Fruit fly (Drosophila melanogaster) whole organism, embryonic: Measurements from ENCODE around the gene CG11617.

ENCODE experiments used
- Ada2b ChIP-seq: fragments of 200-800 bp; sonication (Bioruptor generic); IDR thresholded peaks from 2 replicates; pipeline ENCODE4 v1.3.6; 2022; ENCODE audit warnings: missing biosample characterization, missing genetic modification characterization
- Aef1 ChIP-seq: fragments of 200-800 bp; sonication (Bioruptor generic); IDR thresholded peaks from 3 replicates; pipeline ENCODE4 v1.3.6; 2022; ENCODE audit warnings: missing biosample characterization, missing genetic modification characterization
- CG10543 ChIP-seq: fragments of 200-800 bp; sonication (Bioruptor generic); optimal IDR thresholded peaks from 3 replicates; lab custom pipeline; 2017; ENCODE audit warnings: missing biosample characterization, mild to moderate bottlenecking, missing genetic modification characterization, moderate library complexity
- CG13296 ChIP-seq: fragments of 200-800 bp; sonication (Bioruptor generic); optimal IDR thresholded peaks from 3 replicates; lab custom pipeline; 2018; ENCODE audit warnings: missing biosample characterization, mild to moderate bottlenecking, missing genetic modification characterization
- CG13894 ChIP-seq: fragments of 200-800 bp; sonication (Bioruptor generic); optimal IDR thresholded peaks from 3 replicates; lab custom pipeline; 2018; ENCODE audit warnings: missing biosample characterization, mild to moderate bottlenecking, missing genetic modification characterization, moderate library complexity
- CG1647 ChIP-seq: fragments of 200-800 bp; sonication (Bioruptor generic); optimal IDR thresholded peaks from 3 replicates; lab custom pipeline; 2016; ENCODE audit warnings: missing biosample characterization, missing genetic modification characterization
- CG1832 ChIP-seq: fragments of 200-800 bp; sonication (Bioruptor generic); optimal IDR thresholded peaks from 2 replicates; lab custom pipeline; 2017; ENCODE audit warnings: missing biosample characterization, mild to moderate bottlenecking, missing genetic modification characterization, inconsistent platforms
- CG2199 ChIP-seq: fragments of 200-800 bp; sonication (Bioruptor generic); IDR thresholded peaks from 3 replicates; pipeline ENCODE4 v1.3.6; 2022; ENCODE audit warnings: missing biosample characterization, missing genetic modification characterization
- CG2202 ChIP-seq: fragments of 200-800 bp; sonication (Bioruptor generic); optimal IDR thresholded peaks from 2 replicates; lab custom pipeline; 2018; ENCODE audit warnings: missing biosample characterization, mild to moderate bottlenecking, missing genetic modification characterization
- CG33213 ChIP-seq: fragments of 200-800 bp; sonication (Bioruptor generic); optimal IDR thresholded peaks from 3 replicates; lab custom pipeline; 2016; ENCODE audit warnings: missing biosample characterization, missing genetic modification characterization
- CG3838 ChIP-seq: fragments of 200-800 bp; sonication (Bioruptor generic); optimal IDR thresholded peaks from 3 replicates; lab custom pipeline; 2016; ENCODE audit warnings: missing biosample characterization, missing genetic modification characterization
- CG7987 ChIP-seq: fragments of 200-800 bp; sonication (Bioruptor generic); optimal IDR thresholded peaks from 2 replicates; lab custom pipeline; 2018; ENCODE audit warnings: missing biosample characterization, mild to moderate bottlenecking, missing genetic modification characterization, moderate library complexity
- CG9932 ChIP-seq: fragments of 200-800 bp; sonication (Bioruptor generic); IDR thresholded peaks from 2 replicates; pipeline ENCODE4 v1.3.6; 2022; ENCODE audit warnings: missing biosample characterization, missing genetic modification characterization
- Chrac-16 ChIP-seq: fragments of 200-800 bp; sonication (Bioruptor generic); optimal IDR thresholded peaks from 3 replicates; lab custom pipeline; 2016; ENCODE audit warnings: missing biosample characterization, missing genetic modification characterization
- CrebB ChIP-seq: fragments of 200-800 bp; sonication (Bioruptor generic); optimal IDR thresholded peaks from 3 replicates; lab custom pipeline; 2018; ENCODE audit warnings: missing biosample characterization, mild to moderate bottlenecking, missing genetic modification characterization
- D19B ChIP-seq: fragments of 200-800 bp; sonication (Bioruptor generic); optimal IDR thresholded peaks from 2 replicates; lab custom pipeline; 2017; ENCODE audit warnings: missing biosample characterization, mild to moderate bottlenecking, missing genetic modification characterization
- Doc2 ChIP-seq: fragments of 200-800 bp; sonication (Bioruptor generic); IDR thresholded peaks from 2 replicates; pipeline ENCODE4 v1.3.6; 2022; ENCODE audit warnings: missing biosample characterization, missing genetic modification characterization
- Doc3 ChIP-seq: fragments of 200-800 bp; sonication (Bioruptor generic); IDR thresholded peaks from 3 replicates; pipeline ENCODE4 v1.3.6; 2022; ENCODE audit warnings: missing biosample characterization, missing genetic modification characterization; ENCODE audit not compliant: partially characterized antibody
- Ets97D ChIP-seq: fragments of 200-800 bp; sonication (Bioruptor generic); optimal IDR thresholded peaks from 3 replicates; lab custom pipeline; 2016; ENCODE audit warnings: missing biosample characterization, missing genetic modification characterization
- Hmr ChIP-seq: fragments of 200-800 bp; sonication (Bioruptor generic); optimal IDR thresholded peaks from 3 replicates; lab custom pipeline; 2017; ENCODE audit warnings: mild to moderate bottlenecking, missing biosample characterization, missing genetic modification reagents, missing genetic modification characterization
- MESR4 ChIP-seq: fragments of 200-800 bp; sonication (Bioruptor generic); optimal IDR thresholded peaks from 2 replicates; lab custom pipeline; 2018; ENCODE audit warnings: missing biosample characterization, mild to moderate bottlenecking, missing genetic modification characterization, moderate library complexity
- Max ChIP-seq: fragments of 200-800 bp; sonication (Bioruptor generic); optimal IDR thresholded peaks from 2 replicates; lab custom pipeline; 2016; ENCODE audit warnings: missing biosample characterization, mild to moderate bottlenecking, missing genetic modification characterization
- Meics ChIP-seq: fragments of 200-800 bp; sonication (Bioruptor generic); optimal IDR thresholded peaks from 2 replicates; lab custom pipeline; 2017; ENCODE audit warnings: missing biosample characterization, mild to moderate bottlenecking, missing genetic modification characterization
- NfI ChIP-seq: fragments of 200-800 bp; sonication (Bioruptor generic); optimal IDR thresholded peaks from 3 replicates; lab custom pipeline; 2018; ENCODE audit warnings: missing biosample characterization, mild to moderate bottlenecking, missing genetic modification characterization, moderate library complexity
- Ptx1 ChIP-seq: fragments of 200-800 bp; sonication (Bioruptor generic); IDR thresholded peaks from 2 replicates; pipeline ENCODE4 v1.3.6; 2022; ENCODE audit warnings: missing biosample characterization, missing genetic modification characterization
- Xbp1 ChIP-seq: fragments of 200-800 bp; sonication (Bioruptor generic); optimal IDR thresholded peaks from 3 replicates; lab custom pipeline; 2016; ENCODE audit warnings: missing biosample characterization, mild to moderate bottlenecking, missing genetic modification characterization
- al ChIP-seq: fragments of 200-800 bp; sonication (Bioruptor generic); IDR thresholded peaks from 2 replicates; pipeline ENCODE4 v1.3.6; 2022; ENCODE audit warnings: missing biosample characterization, missing genetic modification characterization
- dpn ChIP-seq, 2 experiments: fragments of 200-800 bp; sonication (Bioruptor generic); optimal IDR thresholded peaks; 3 replicates each; lab custom pipeline; 2016; ENCODE audit warnings: missing biosample characterization in 2 of 2, missing genetic modification characterization in 2 of 2
- ewg ChIP-seq: fragments of 200-800 bp; sonication (Bioruptor generic); optimal IDR thresholded peaks from 3 replicates; lab custom pipeline; 2017; ENCODE audit warnings: mild to moderate bottlenecking, missing biosample characterization, missing genetic modification reagents, missing genetic modification characterization
- eyg ChIP-seq: fragments of 200-800 bp; sonication (Bioruptor generic); optimal IDR thresholded peaks from 3 replicates; lab custom pipeline; 2016; ENCODE audit warnings: missing biosample characterization, missing genetic modification characterization
- ham ChIP-seq: fragments of 200-800 bp; sonication (Bioruptor generic); IDR thresholded peaks from 2 replicates; pipeline ENCODE4 v1.3.6; 2022; ENCODE audit warnings: missing biosample characterization, missing genetic modification characterization
- kay ChIP-seq: fragments of 200-800 bp; sonication (Bioruptor generic); optimal IDR thresholded peaks from 2 replicates; lab custom pipeline; 2016; ENCODE audit warnings: missing biosample characterization, missing genetic modification characterization
- lilli ChIP-seq: fragments of 200-800 bp; sonication (Bioruptor generic); optimal IDR thresholded peaks from 3 replicates; lab custom pipeline; 2016; ENCODE audit warnings: missing biosample characterization, missing genetic modification characterization
- lov ChIP-seq, 2 experiments: fragments of 200-800 bp in 1 of 2; fragments of >200 bp in 1 of 2; sonication (Bioruptor generic) in 1 of 2; IDR thresholded peaks in 1 of 2; optimal IDR thresholded peaks in 1 of 2; 2 replicates in 1 of 2; 3 replicates in 1 of 2; pipeline versions ENCODE4 v1.3.6 to Lab custom; 2017 to 2022; ENCODE audit warnings: missing biosample characterization in 1 of 2, missing genetic modification characterization in 1 of 2
- otp ChIP-seq: fragments of 200-800 bp; sonication (Bioruptor generic); IDR thresholded peaks from 3 replicates; pipeline ENCODE4, ENCODE4 v1.3.6; 2022; ENCODE audit warnings: missing biosample characterization, missing genetic modification characterization
- peb ChIP-seq: fragments of 200-800 bp; sonication (Bioruptor generic); IDR thresholded peaks from 2 replicates; pipeline ENCODE4 v1.3.6; 2022; ENCODE audit warnings: missing biosample characterization, missing genetic modification characterization
- pfk ChIP-seq: fragments of 200-800 bp; sonication (Bioruptor generic); optimal IDR thresholded peaks from 2 replicates; lab custom pipeline; 2018; ENCODE audit warnings: missing biosample characterization, mild to moderate bottlenecking, missing genetic modification characterization, moderate library complexity
- pita ChIP-seq: fragments of 200-800 bp; sonication (Bioruptor generic); optimal IDR thresholded peaks from 2 replicates; lab custom pipeline; 2017; ENCODE audit warnings: missing biosample characterization, mild to moderate bottlenecking, missing genetic modification characterization
- psq ChIP-seq: fragments of 200-800 bp; sonication (Bioruptor generic); optimal IDR thresholded peaks from 2 replicates; lab custom pipeline; 2017; ENCODE audit warnings: missing biosample characterization, missing genetic modification characterization
- salm ChIP-seq: fragments of 200-800 bp; sonication (Bioruptor generic); optimal IDR thresholded peaks from 2 replicates; lab custom pipeline; 2018; ENCODE audit warnings: missing biosample characterization, mild to moderate bottlenecking, missing genetic modification characterization
- scrt ChIP-seq: fragments of 200-800 bp; sonication (Bioruptor generic); optimal IDR thresholded peaks from 2 replicates; lab custom pipeline; 2018; ENCODE audit warnings: missing biosample characterization, mild to moderate bottlenecking, missing genetic modification characterization, moderate library complexity
- sens ChIP-seq: fragments of 200-800 bp; sonication (Bioruptor generic); peaks from one replicate; lab custom pipeline; 2016; ENCODE audit warnings: missing biosample characterization, missing genetic modification characterization
- sob ChIP-seq: fragments of 200-800 bp; sonication (Bioruptor generic); IDR thresholded peaks from 2 replicates; pipeline ENCODE4 v1.3.6; 2022; ENCODE audit warnings: missing biosample characterization, missing genetic modification characterization
- stc ChIP-seq: fragments of 200-800 bp; sonication (Bioruptor generic); IDR thresholded peaks from 2 replicates; pipeline ENCODE4 v1.3.6; 2022; ENCODE audit warnings: missing biosample characterization, missing genetic modification characterization
- tll ChIP-seq, 2 experiments: fragments of 200-800 bp in 1 of 2; fragments of >200 bp in 1 of 2; sonication (Bioruptor generic) in 1 of 2; optimal IDR thresholded peaks; 2 replicates each; lab custom pipeline; 2017 to 2019; ENCODE audit warnings: missing biosample characterization in 2 of 2, missing genetic modification characterization in 2 of 2, mild to moderate bottlenecking in 1 of 2, moderate library complexity in 1 of 2
- trh ChIP-seq: fragments of 200-800 bp; sonication (Bioruptor generic); optimal IDR thresholded peaks from 2 replicates; lab custom pipeline; 2016; ENCODE audit warnings: missing biosample characterization, missing genetic modification characterization
- z ChIP-seq: fragments of 200-800 bp; sonication (Bioruptor generic); IDR thresholded peaks from 3 replicates; pipeline ENCODE4 v1.3.6; 2022; ENCODE audit warnings: missing biosample characterization, missing genetic modification characterization
- zen ChIP-seq: fragments of 200-800 bp; sonication (Bioruptor generic); optimal IDR thresholded peaks from 3 replicates; lab custom pipeline; 2018; ENCODE audit warnings: missing biosample characterization, mild to moderate bottlenecking, missing genetic modification characterization, moderate library complexity
- zfh1 ChIP-seq: fragments of 200-800 bp; sonication (Bioruptor generic); IDR thresholded peaks from 3 replicates; pipeline ENCODE4 v1.3.6; 2022; ENCODE audit warnings: missing biosample characterization, missing genetic modification characterization

CG11617 gene

DNA sequence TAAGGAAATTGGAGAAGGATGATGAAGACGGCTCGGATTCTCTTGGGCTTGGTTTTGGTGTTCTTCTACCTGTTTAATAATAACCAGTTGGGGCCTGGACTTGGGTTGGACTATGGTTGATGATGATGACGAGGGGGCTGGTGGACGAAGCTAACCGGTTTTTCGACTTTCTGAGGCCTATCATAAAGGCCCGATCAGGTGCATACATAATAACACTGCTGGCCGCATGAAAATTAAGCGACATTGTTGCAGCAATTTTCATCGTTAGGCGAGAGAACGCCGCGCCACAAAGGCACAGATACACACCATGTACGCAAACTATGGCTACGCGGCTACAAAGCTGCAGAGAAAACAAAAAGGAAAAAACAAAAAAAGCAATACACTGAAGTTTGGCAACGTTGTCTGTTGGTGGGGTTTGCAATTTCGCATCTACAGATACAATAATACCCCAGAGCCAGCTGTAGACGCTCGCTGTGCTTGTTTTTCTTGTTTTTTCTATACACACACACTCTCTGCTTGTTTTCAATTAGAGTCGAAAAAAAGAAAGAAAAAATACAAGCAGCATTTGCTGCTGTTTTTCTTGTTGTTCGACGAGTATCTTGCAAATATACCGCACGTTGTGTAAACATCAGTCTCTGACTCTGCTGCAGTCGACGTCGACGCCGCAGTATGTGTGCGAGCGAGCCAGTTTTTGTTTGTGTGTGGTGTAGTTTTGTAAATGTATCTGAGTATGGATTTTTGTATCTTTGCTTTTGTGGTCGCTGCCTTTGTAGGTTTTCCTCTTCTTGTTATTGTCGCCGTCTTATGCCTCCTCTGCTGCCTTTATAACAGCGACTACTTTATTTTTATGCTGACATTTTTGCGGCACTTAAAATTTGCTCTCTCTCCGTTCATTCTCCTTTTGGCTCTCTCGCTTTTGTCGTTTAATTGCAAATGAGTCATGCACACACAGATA, 40.7 kb downstream of the CG11617 start (continued):
- TF ChIP-seq peb (GFP tag; lab: Robert Waterston, UW) (no peak), Xbp1 (GFP tag; lab: Kevin White, UChicago) (no peak), CG2202 (tag; lab: Kevin White, UChicago) (peak; percentile 57), salm (tag; lab: Kevin White, UChicago) (peak; percentile 45), CG1832 (GFP tag; lab: Kevin White, UChicago) (no peak), Doc2 (no peak), kay (GFP tag; lab: Kevin White, UChicago) (peak; percentile 35), al (GFP tag; lab: Robert Waterston, UW) (no peak), CrebB (peak; percentile 88), zfh1 (no peak), ewg (GFP tag; lab: Kevin White, UChicago) (peak; percentile 12), D19B (GFP tag; lab: Kevin White, UChicago) (peak; percentile 37), z (GFP tag; lab: Robert Waterston, UW) (no peak), pfk (GFP tag; lab: Kevin White, UChicago) (peak; percentile 75), sob (no peak), NfI (GFP tag; lab: Kevin White, UChicago) (peak; percentile 68), CG2199 (GFP tag; lab: Robert Waterston, UW) (no peak), Ptx1 (GFP tag; lab: Robert Waterston, UW) (no peak), zen (tag; lab: Kevin White, UChicago) (peak; percentile 55), ham (GFP tag; lab: Robert Waterston, UW) (no peak), Hmr (GFP tag; lab: Kevin White, UChicago) (peak; percentile 95), dpn (GFP tag; optimal IDR thresholded peaks at IDR 0.05; lab: Kevin White, UChicago) (peak in 1 of 2 experiments; percentile 4), MESR4 (GFP tag; lab: Kevin White, UChicago) (no peak), CG1647 (GFP tag; lab: Kevin White, UChicago) (peak; percentile 59), Ada2b (no peak), CG10543 (GFP tag; lab: Kevin White, UChicago) (peak; percentile 97), scrt (GFP tag; lab: Kevin White, UChicago) (peak; percentile 84), stc (GFP tag; lab: Robert Waterston, UW) (no peak), Ets97D (no peak), psq (GFP tag; lab: Kevin White, UChicago) (peak; percentile 21), sens (GFP tag; lab: Kevin White, UChicago) (peak; percentile 85), CG13894 (tag; lab: Kevin White, UChicago) (peak; percentile 90), otp (GFP tag; lab: Robert Waterston, UW) (no peak), CG3838 (GFP tag; lab: Kevin White, UChicago) (peak; percentile 62), tll (GFP tag; optimal IDR thresholded peaks at IDR 0.05; lab: Kevin White, UChicago) (peak in 1 of 2 experiments; percentile 94), Max (GFP tag; lab: Kevin White, UChicago) (peak; percentile 62), CG9932 (GFP tag; lab: Robert Waterston, UW) (no peak), lilli (peak; percentile 54), eyg (GFP tag; lab: Kevin White, UChicago) (peak; percentile 74), trh (GFP tag; lab: Kevin White, UChicago) (no peak), pita (GFP tag; lab: Kevin White, UChicago) (no peak), lov (optimal IDR thresholded peaks at IDR 0.05; lab: Kevin White, UChicago) (no peak), lov (GFP tag; IDR thresholded peaks at IDR 0.05; lab: Robert Waterston, UW) (no peak), CG7987 (GFP tag; lab: Kevin White, UChicago) (peak; percentile 92), CG13296 (peak; percentile 96), Meics (GFP tag; lab: Kevin White, UChicago) (peak; percentile 80), Doc3 (no peak), Chrac-16 (GFP tag; lab: Kevin White, UChicago) (no peak), CG33213 (GFP tag; lab: Kevin White, UChicago) (peak; percentile 71), Aef1 (no peak)
